Worm (Caenorhabditis elegans) whole organism, L4 larva: ENCODE measurements around the gene H21P03.10.

ENCODE experiments used
- F10B5.3 ChIP-seq: sonication (generic microtip); optimal IDR thresholded peaks from 2 replicates; lab custom pipeline; 2016; ENCODE audit warnings: mild to moderate bottlenecking, missing genetic modification characterization, missing compliant biosample characterization
- F44E2.7 ChIP-seq: fragments of 200-800 bp; sonication (Bioruptor generic); IDR thresholded peaks from 2 replicates; pipeline ENCODE4 v2.1.2; 2022; ENCODE audit warnings: missing genetic modification characterization, missing compliant biosample characterization
- T20F7.1 ChIP-seq: fragments of 200-800 bp; sonication (Bioruptor generic); optimal IDR thresholded peaks from 2 replicates; lab custom pipeline; 2018; ENCODE audit warnings: mild to moderate bottlenecking, missing genetic modification characterization, missing compliant biosample characterization
- Y105C5A.15 ChIP-seq: fragments of 200-800 bp; sonication (Bioruptor generic); IDR thresholded peaks from 2 replicates; pipeline ENCODE4 v1.3.6; 2022; ENCODE audit warnings: missing genetic modification characterization, missing compliant biosample characterization
- Y48G9A.11 ChIP-seq: fragments of 200-800 bp; sonication (Bioruptor generic); IDR thresholded peaks from 2 replicates; pipeline ENCODE4 v1.3.6; 2022; ENCODE audit warnings: missing genetic modification reagents, missing genetic modification characterization, missing compliant biosample characterization
- Y5F2A.4 ChIP-seq: fragments of 200-800 bp; sonication (Bioruptor generic); optimal IDR thresholded peaks from 2 replicates; lab custom pipeline; 2018; ENCODE audit warnings: mild to moderate bottlenecking, missing genetic modification characterization, missing compliant biosample characterization
- ZK546.5 ChIP-seq, 2 experiments: sonication (generic microtip); optimal IDR thresholded peaks; 2 replicates each; lab custom pipeline; 2017; ENCODE audit warnings: missing biosample characterization in 2 of 2, missing genetic modification characterization in 2 of 2
- ceh-32 ChIP-seq: sonication (generic microtip); optimal IDR thresholded peaks from 2 replicates; lab custom pipeline; 2016; ENCODE audit warnings: mild to moderate bottlenecking, missing genetic modification characterization, missing compliant biosample characterization; ENCODE audit not compliant: poor library complexity
- daf-12 ChIP-seq: fragments of 150-350 bp; optimal IDR thresholded peaks from 2 replicates; lab custom pipeline; 2014; ENCODE audit warnings: missing biosample characterization, missing genetic modification reagents, missing genetic modification characterization
- daf-16 ChIP-seq, 3 experiments: sonication (generic microtip); optimal IDR thresholded peaks; 2 replicates each; lab custom pipeline; 2016 to 2017; ENCODE audit warnings: missing genetic modification characterization in 3 of 3, missing genetic modification reagents in 3 of 3, mild to moderate bottlenecking in 2 of 3, missing compliant biosample characterization in 2 of 3, missing biosample characterization in 1 of 3, moderate library complexity in 1 of 3
- daf-19 ChIP-seq: fragments of 200-800 bp; sonication (Bioruptor generic); conservative IDR thresholded peaks from 2 replicates; pipeline ENCODE4 v1.3.6; 2022; ENCODE audit warnings: missing genetic modification characterization, missing compliant biosample characterization
- dmd-6 ChIP-seq: fragments of 200-800 bp; sonication (Bioruptor generic); IDR thresholded peaks from 2 replicates; pipeline ENCODE4 v1.3.6; 2022; ENCODE audit warnings: missing genetic modification reagents, missing genetic modification characterization, missing compliant biosample characterization
- dmd-8 ChIP-seq: fragments of 200-800 bp; sonication (Bioruptor generic); IDR thresholded peaks from 2 replicates; pipeline ENCODE4 v1.3.6; 2022; ENCODE audit warnings: missing genetic modification characterization, missing compliant biosample characterization
- duxl-1 ChIP-seq: sonication (generic microtip); optimal IDR thresholded peaks from 2 replicates; lab custom pipeline; 2016; ENCODE audit warnings: mild to moderate bottlenecking, missing genetic modification characterization, moderate library complexity, missing compliant biosample characterization; ENCODE audit not compliant: poor library complexity
- dve-1 ChIP-seq: sonication (generic microtip); optimal IDR thresholded peaks from 2 replicates; lab custom pipeline; 2017; ENCODE audit warnings: antibody characterized with exemption, mild to moderate bottlenecking, missing genetic modification characterization, missing compliant biosample characterization; ENCODE audit not compliant: insufficient read depth
- egl-43 ChIP-seq: fragments of 200-800 bp; sonication (Bioruptor generic); IDR thresholded peaks from 2 replicates; pipeline ENCODE4 v1.3.6; 2022; ENCODE audit warnings: missing genetic modification reagents, missing genetic modification characterization, missing compliant biosample characterization
- gei-8 ChIP-seq: fragments of 200-800 bp; sonication (Bioruptor generic); optimal IDR thresholded peaks from 2 replicates; lab custom pipeline; 2018; ENCODE audit warnings: mild to moderate bottlenecking, missing genetic modification characterization, missing compliant biosample characterization
- hlh-11 ChIP-seq: fragments of 200-800 bp; sonication (Bioruptor generic); optimal IDR thresholded peaks from 2 replicates; lab custom pipeline; 2018; ENCODE audit warnings: mild to moderate bottlenecking, missing genetic modification characterization, missing compliant biosample characterization
- hlh-30 ChIP-seq: sonication (generic microtip); optimal IDR thresholded peaks from 2 replicates; lab custom pipeline; 2017; ENCODE audit warnings: antibody characterized with exemption, mild to moderate bottlenecking, missing genetic modification characterization, missing compliant biosample characterization; ENCODE audit not compliant: insufficient read depth
- hmg-1.1 ChIP-seq: fragments of 200-800 bp; sonication (Bioruptor generic); IDR thresholded peaks from 2 replicates; pipeline ENCODE4 v1.3.6; 2022; ENCODE audit warnings: missing genetic modification reagents, missing genetic modification characterization, missing compliant biosample characterization
- lin-15B ChIP-seq: fragments of 150-350 bp; sonication (generic microtip); optimal IDR thresholded peaks from 3 replicates; lab custom pipeline; 2014; ENCODE audit warnings: missing biosample characterization, missing genetic modification characterization
- lin-38 ChIP-seq: fragments of 200-800 bp; sonication (Bioruptor generic); IDR thresholded peaks from 2 replicates; pipeline ENCODE4 v1.3.6; 2022; ENCODE audit warnings: missing genetic modification reagents, missing genetic modification characterization, missing compliant biosample characterization
- lir-3 ChIP-seq: sonication (generic microtip); optimal IDR thresholded peaks from 2 replicates; lab custom pipeline; 2016; ENCODE audit warnings: mild to moderate bottlenecking, missing genetic modification characterization, missing compliant biosample characterization
- mdl-1 ChIP-seq, 2 experiments: fragments of 150-350 bp in 1 of 2; sonication (generic microtip) in 1 of 2; optimal IDR thresholded peaks; 2 replicates each; lab custom pipeline; 2014 to 2017; ENCODE audit warnings: missing biosample characterization in 2 of 2, missing genetic modification characterization in 2 of 2
- mes-2 ChIP-seq: sonication (generic microtip); optimal IDR thresholded peaks from 2 replicates; lab custom pipeline; 2016; ENCODE audit warnings: missing genotype, mild to moderate bottlenecking, missing genetic modification characterization, missing compliant biosample characterization; ENCODE audit not compliant: poor library complexity, severe bottlenecking
- mxl-3 ChIP-seq: fragments of 200-800 bp; sonication (Bioruptor generic); optimal IDR thresholded peaks from 2 replicates; lab custom pipeline; 2018; ENCODE audit warnings: mild to moderate bottlenecking, missing genetic modification characterization, missing compliant biosample characterization
- nhr-10 ChIP-seq: fragments of 150-350 bp; optimal IDR thresholded peaks from 2 replicates; lab custom pipeline; 2014; ENCODE audit warnings: missing biosample characterization, missing genetic modification characterization
- nhr-11 ChIP-seq: fragments of 150-350 bp; optimal IDR thresholded peaks from 2 replicates; lab custom pipeline; 2014; ENCODE audit warnings: missing biosample characterization, missing genetic modification characterization
- nhr-111 ChIP-seq: fragments of 200-800 bp; sonication (Bioruptor generic); optimal IDR thresholded peaks from 2 replicates; lab custom pipeline; 2018; ENCODE audit warnings: mild to moderate bottlenecking, missing genetic modification characterization, missing compliant biosample characterization
- nhr-28 ChIP-seq: fragments of 150-350 bp; optimal IDR thresholded peaks from 2 replicates; lab custom pipeline; 2014; ENCODE audit warnings: missing biosample characterization, missing genetic modification characterization
- nhr-41 ChIP-seq: fragments of 200-800 bp; sonication (Bioruptor generic); IDR thresholded peaks from 2 replicates; pipeline ENCODE4 v1.3.6; 2022; ENCODE audit warnings: missing genetic modification reagents, missing genetic modification characterization, missing compliant biosample characterization
- nhr-48 ChIP-seq: sonication (generic microtip); optimal IDR thresholded peaks from 2 replicates; lab custom pipeline; 2016; ENCODE audit warnings: mild to moderate bottlenecking, missing genetic modification characterization, missing compliant biosample characterization
- nhr-77 ChIP-seq: fragments of 150-350 bp; optimal IDR thresholded peaks from 2 replicates; lab custom pipeline; 2014; ENCODE audit warnings: missing biosample characterization, missing genetic modification characterization
- rbr-2 ChIP-seq: sonication (generic microtip); optimal IDR thresholded peaks from 2 replicates; lab custom pipeline; 2016; ENCODE audit warnings: missing genotype, missing genetic modification characterization, missing compliant biosample characterization
- saeg-2 ChIP-seq: fragments of 200-800 bp; sonication (Bioruptor generic); IDR thresholded peaks from 2 replicates; pipeline ENCODE4 v1.3.6; 2022; ENCODE audit warnings: missing genetic modification reagents, missing genetic modification characterization, missing compliant biosample characterization
- skn-1 ChIP-seq: fragments of 150-350 bp; optimal IDR thresholded peaks from 2 replicates; lab custom pipeline; 2014; ENCODE audit warnings: missing biosample characterization, missing genetic modification characterization
- snpc-1.2 ChIP-seq: fragments of 200-800 bp; sonication (Bioruptor generic); IDR thresholded peaks from 2 replicates; pipeline ENCODE4 v1.3.6; 2022; ENCODE audit warnings: missing genetic modification reagents, missing genetic modification characterization, missing compliant biosample characterization
- tra-1 ChIP-seq: fragments of 200-800 bp; sonication (Bioruptor generic); IDR thresholded peaks from 2 replicates; pipeline ENCODE4 v1.3.6; 2022; ENCODE audit warnings: missing genetic modification reagents, missing genetic modification characterization, missing compliant biosample characterization
- unc-62 ChIP-seq, 3 experiments: fragments of 150-350 bp in 1 of 3; sonication (generic microtip); optimal IDR thresholded peaks in 2 of 3; peaks in 1 of 3; 1 replicate in 1 of 3; 2 replicates in 2 of 3; lab custom pipeline; 2014 to 2017; ENCODE audit warnings: missing biosample characterization in 3 of 3, missing genetic modification characterization in 3 of 3, missing genetic modification reagents in 3 of 3, missing genotype in 1 of 3
- zfp-2 ChIP-seq: sonication (generic microtip); optimal IDR thresholded peaks from 2 replicates; lab custom pipeline; 2016; ENCODE audit warnings: mild to moderate bottlenecking, missing genetic modification characterization, missing compliant biosample characterization
- ztf-11 ChIP-seq: fragments of 150-350 bp; optimal IDR thresholded peaks from 2 replicates; lab custom pipeline; 2014; ENCODE audit warnings: missing biosample characterization, missing genetic modification characterization

Gene H21P03.10

ce11 chrIV:11497312-11497711, 3.2 kb upstream of the H21P03.10 start:
- 0 out of 2 replicates have a peak, but pooled peaks have one; percentile 6 for TF ChIP-seq Y48G9A.11 (GFP tag; lab: Robert Waterston, UW)
- TF ChIP-seq lin-38 = peak; percentile 48
- TF ChIP-seq Y105C5A.15 = 0 out of 2 replicates have a peak, but pooled peaks have one; percentile 42
- TF ChIP-seq, all 104 proteins: peak for 3; not testable (repeated sequence) for 101

- TF ChIP-seq dve-1 (tag; lab: Kevin White, UChicago) (no peak), lin-38 (no peak), mdl-1 (tag; optimal IDR thresholded peaks at IDR 0.05; lab: Kevin White, UChicago) (no peak), daf-12 (tag; lab: Kevin White, UChicago) (no peak), Y48G9A.11 (GFP tag; lab: Robert Waterston, UW) (no peak), zfp-2 (tag; lab: Kevin White, UChicago) (no peak), F44E2.7 (GFP tag; lab: Robert Waterston, UW) (no peak), egl-43 (GFP tag; lab: Robert Waterston, UW) (no peak), nhr-111 (no peak), nhr-77 (tag; lab: Kevin White, UChicago) (no peak), unc-62 (GFP tag; optimal IDR thresholded peaks at IDR 0.05 in 1 of 2; lab: Kevin White, UChicago) (no peak), unc-62 (tag; optimal IDR thresholded peaks at IDR 0.05; lab: Kevin White, UChicago) (no peak), mxl-3 (no peak), rbr-2 (tag; lab: Kevin White, UChicago) (no peak), skn-1 (tag; lab: Kevin White, UChicago) (no peak), dmd-8 (GFP tag; lab: Robert Waterston, UW) (no peak)
Observed at ce11 chrIV:11498169-11498568, 2.4 kb upstream of the H21P03.10 start, which contains the start of gene sms-1. TSS of gene sms-1 (minus strand) at chrIV:11498174.

- TF ChIP-seq nhr-28 (tag; lab: Kevin White, UChicago) (peak; percentile 61), saeg-2 (GFP tag; lab: Robert Waterston, UW) (no peak), hlh-30 (tag; lab: Kevin White, UChicago) (peak; percentile 1), mdl-1 (tag; optimal IDR thresholded peaks at IDR 0.05; lab: Kevin White, UChicago) (peak in 1 of 2 experiments; percentile 20), dmd-6 (peak; percentile 38; the same call in 1 of the 2 replicates), mes-2 (tag; lab: Kevin White, UChicago) (no peak), duxl-1 (no peak), ZK546.5 (tag; optimal IDR thresholded peaks at IDR 0.05; lab: Kevin White, UChicago) (no peak), nhr-48 (tag; lab: Kevin White, UChicago) (peak; percentile 52), nhr-11 (tag; lab: Kevin White, UChicago) (no peak), hlh-11 (peak; percentile 38), mxl-3 (peak; percentile 29), nhr-41 (GFP tag; lab: Robert Waterston, UW) (no peak), tra-1 (GFP tag; lab: Robert Waterston, UW) (no peak), lir-3 (tag; lab: Kevin White, UChicago) (no peak), ztf-11 (tag; lab: Kevin White, UChicago) (no peak), Y5F2A.4 (GFP tag; lab: Kevin White, UChicago) (no peak), gei-8 (GFP tag; lab: Kevin White, UChicago) (peak; percentile 16)
Observed at ce11 chrIV:11503654-11504053, 3.1 kb downstream of the H21P03.10 start.

ce11 chrIV:11504416-11504815, 3.9 kb downstream of the H21P03.10 start, which contains the start of gene twk-25:
TSS of gene twk-25 (plus strand) at chrIV:11504716.
- TF ChIP-seq lin-15B (tag; lab: Kevin White, UChicago) (no peak), T20F7.1 (no peak), nhr-10 (tag; lab: Kevin White, UChicago) (no peak), hmg-1.1 (GFP tag; lab: Robert Waterston, UW) (no peak), F10B5.3 (tag; lab: Kevin White, UChicago) (no peak), tra-1 (GFP tag; lab: Robert Waterston, UW) (no peak), ceh-32 (tag; lab: Kevin White, UChicago) (no peak), daf-16 (GFP tag; optimal IDR thresholded peaks at IDR 0.05; lab: Kevin White, UChicago) (no peak), daf-16 (tag; optimal IDR thresholded peaks at IDR 0.05; lab: Kevin White, UChicago) (no peak), daf-19 (no peak), snpc-1.2 (GFP tag; lab: Robert Waterston, UW) (no peak)
